Fruit fly (Drosophila melanogaster) whole organism, prepupa: ENCODE measurements around the gene Kaz1-ORFB.

Experiments
- CG10631 ChIP-seq: fragments of 200-800 bp; sonication (Bioruptor generic); optimal IDR thresholded peaks from 2 replicates; lab custom pipeline; 2016; ENCODE audit warnings: missing biosample characterization, missing genetic modification characterization
- CG10669 ChIP-seq: fragments of 200-800 bp; sonication (Bioruptor generic); optimal IDR thresholded peaks from 3 replicates; lab custom pipeline; 2018; ENCODE audit warnings: missing biosample characterization, mild to moderate bottlenecking, missing genetic modification characterization, moderate library complexity
- CG11294 ChIP-seq: fragments of 200-800 bp; sonication (Bioruptor generic); IDR thresholded peaks from 2 replicates; pipeline ENCODE4 v1.3.6; 2022; ENCODE audit warnings: missing biosample characterization, missing genetic modification characterization
- CG11762 ChIP-seq: fragments of 200-800 bp; sonication (Bioruptor generic); optimal IDR thresholded peaks from 3 replicates; lab custom pipeline; 2016; ENCODE audit warnings: missing biosample characterization, missing genetic modification characterization; ENCODE audit not compliant: insufficient read depth
- CG11902 ChIP-seq: fragments of 200-800 bp; sonication (Bioruptor generic); optimal IDR thresholded peaks from 3 replicates; lab custom pipeline; 2016; ENCODE audit warnings: missing biosample characterization, missing genetic modification characterization
- CG15336 ChIP-seq: fragments of 200-800 bp; sonication (Bioruptor generic); IDR thresholded peaks from 2 replicates; pipeline ENCODE4 v1.3.6; 2022; ENCODE audit warnings: missing biosample characterization, missing genetic modification characterization
- CG1621 ChIP-seq: fragments of 200-800 bp; sonication (Bioruptor generic); optimal IDR thresholded peaks from 3 replicates; lab custom pipeline; 2018; ENCODE audit warnings: missing biosample characterization, mild to moderate bottlenecking, missing genetic modification characterization
- CG16779 ChIP-seq: fragments of 200-800 bp; sonication (Bioruptor generic); optimal IDR thresholded peaks from 3 replicates; lab custom pipeline; 2017; ENCODE audit warnings: missing biosample characterization, mild to moderate bottlenecking, missing genetic modification characterization
- CG3032 ChIP-seq: fragments of 200-800 bp; optimal IDR thresholded peaks from 2 replicates; lab custom pipeline; 2019; ENCODE audit warnings: missing biosample characterization, mild to moderate bottlenecking, missing genetic modification characterization, moderate library complexity
- CG31627 ChIP-seq: fragments of 200-800 bp; sonication (Bioruptor generic); optimal IDR thresholded peaks from 3 replicates; lab custom pipeline; 2016; ENCODE audit warnings: missing biosample characterization, missing genetic modification characterization
- CG3919 ChIP-seq: fragments of 200-800 bp; sonication (Bioruptor generic); optimal IDR thresholded peaks from 3 replicates; lab custom pipeline; 2016; ENCODE audit warnings: missing biosample characterization, missing genetic modification characterization
- CG6276 ChIP-seq: fragments of 200-800 bp; sonication (Bioruptor generic); optimal IDR thresholded peaks from 2 replicates; lab custom pipeline; 2017; ENCODE audit warnings: missing biosample characterization, mild to moderate bottlenecking, missing genetic modification characterization
- CG6792 ChIP-seq: fragments of 200-800 bp; sonication (Bioruptor generic); optimal IDR thresholded peaks from 3 replicates; lab custom pipeline; 2016; ENCODE audit warnings: missing biosample characterization, missing genetic modification characterization
- CG6808 ChIP-seq: fragments of 200-800 bp; sonication (Bioruptor generic); optimal IDR thresholded peaks from 3 replicates; lab custom pipeline; 2017; ENCODE audit warnings: missing biosample characterization, missing genetic modification characterization, mild to moderate bottlenecking, moderate library complexity, missing genetic modification reagents
- CG6854 ChIP-seq: fragments of 200-800 bp; sonication (Bioruptor generic); optimal IDR thresholded peaks from 2 replicates; lab custom pipeline; 2017; ENCODE audit warnings: missing biosample characterization, mild to moderate bottlenecking, missing genetic modification characterization
- CG8319 ChIP-seq: fragments of 200-800 bp; sonication (Bioruptor generic); optimal IDR thresholded peaks from 3 replicates; lab custom pipeline; 2016; ENCODE audit warnings: missing biosample characterization, missing genetic modification characterization
- Eip75B ChIP-seq: fragments of 200-800 bp; sonication (Bioruptor generic); optimal IDR thresholded peaks from 3 replicates; lab custom pipeline; 2016; ENCODE audit warnings: missing biosample characterization, missing genetic modification characterization
- Eip78C ChIP-seq: fragments of 200-800 bp; sonication (Bioruptor generic); peaks from one replicate; lab custom pipeline; 2016; ENCODE audit warnings: missing biosample characterization, missing genetic modification characterization
- Ets21C ChIP-seq: fragments of 200-800 bp; sonication (Bioruptor generic); optimal IDR thresholded peaks from 3 replicates; lab custom pipeline; 2016; ENCODE audit warnings: missing biosample characterization, missing genetic modification characterization
- Ets96B ChIP-seq: fragments of 200-800 bp; optimal IDR thresholded peaks from 2 replicates; lab custom pipeline; 2019; ENCODE audit warnings: missing biosample characterization, mild to moderate bottlenecking, missing genetic modification characterization, moderate library complexity
- Hr38 ChIP-seq: sonication (Bioruptor generic); optimal IDR thresholded peaks from 2 replicates; lab custom pipeline; 2016; ENCODE audit warnings: missing biosample characterization, missing genetic modification characterization
- Hr4 ChIP-seq: fragments of 200-800 bp; sonication (Bioruptor generic); optimal IDR thresholded peaks from 3 replicates; lab custom pipeline; 2016; ENCODE audit warnings: missing biosample characterization, missing genetic modification characterization
- Lpt ChIP-seq: fragments of 200-800 bp; sonication (Bioruptor generic); optimal IDR thresholded peaks from 3 replicates; lab custom pipeline; 2016; ENCODE audit warnings: missing biosample characterization, missing genetic modification characterization
- Met ChIP-seq: fragments of 200-800 bp; sonication (Bioruptor generic); optimal IDR thresholded peaks from 3 replicates; lab custom pipeline; 2016; ENCODE audit warnings: missing biosample characterization, missing genetic modification characterization
- OdsH ChIP-seq: fragments of 200-800 bp; sonication (Bioruptor generic); optimal IDR thresholded peaks from 3 replicates; lab custom pipeline; 2016; ENCODE audit warnings: missing biosample characterization, missing genetic modification characterization
- Smox ChIP-seq: fragments of 200-800 bp; sonication (Bioruptor generic); optimal IDR thresholded peaks from 3 replicates; lab custom pipeline; 2016; ENCODE audit warnings: missing biosample characterization, missing genetic modification characterization
- Sox14 ChIP-seq: fragments of 200-800 bp; sonication (Bioruptor generic); optimal IDR thresholded peaks from 3 replicates; lab custom pipeline; 2016; ENCODE audit warnings: missing biosample characterization, missing genetic modification characterization
- Sox15 ChIP-seq: fragments of 200-800 bp; sonication (Bioruptor generic); optimal IDR thresholded peaks from 3 replicates; lab custom pipeline; 2016; ENCODE audit warnings: missing biosample characterization, missing genetic modification characterization
- achi ChIP-seq: fragments of 200-800 bp; sonication (Bioruptor generic); optimal IDR thresholded peaks from 3 replicates; lab custom pipeline; 2016; ENCODE audit warnings: missing biosample characterization, missing genetic modification characterization
- acj6 ChIP-seq: fragments of 200-800 bp; sonication (Bioruptor generic); optimal IDR thresholded peaks from 3 replicates; lab custom pipeline; 2016; ENCODE audit warnings: missing biosample characterization, missing genetic modification characterization
- cyc ChIP-seq: fragments of 200-800 bp; sonication (Bioruptor generic); optimal IDR thresholded peaks from 3 replicates; lab custom pipeline; 2016; ENCODE audit warnings: missing biosample characterization, missing genetic modification characterization
- dac ChIP-seq: fragments of 200-800 bp; sonication (Bioruptor generic); optimal IDR thresholded peaks from 2 replicates; lab custom pipeline; 2017; ENCODE audit warnings: missing biosample characterization, mild to moderate bottlenecking, missing genetic modification characterization
- dsx ChIP-seq: fragments of 200-800 bp; optimal IDR thresholded peaks from 3 replicates; lab custom pipeline; 2019; ENCODE audit warnings: missing biosample characterization, mild to moderate bottlenecking, missing genetic modification characterization, moderate library complexity; ENCODE audit not compliant: poor library complexity, severe bottlenecking
- eg ChIP-seq: fragments of 200-800 bp; sonication (Bioruptor generic); IDR thresholded peaks from 3 replicates; pipeline ENCODE4 v1.3.6; 2022; ENCODE audit warnings: missing biosample characterization, missing genetic modification characterization
- esn ChIP-seq: fragments of 200-800 bp; sonication (Bioruptor generic); optimal IDR thresholded peaks from 2 replicates; lab custom pipeline; 2016; ENCODE audit warnings: missing biosample characterization, mild to moderate bottlenecking, missing genetic modification characterization, moderate library complexity
- fkh ChIP-seq: fragments of 200-800 bp; sonication (Bioruptor generic); optimal IDR thresholded peaks from 3 replicates; lab custom pipeline; 2017; ENCODE audit warnings: missing biosample characterization, mild to moderate bottlenecking, missing genetic modification characterization, moderate library complexity
- net ChIP-seq: fragments of 200-800 bp; sonication (Bioruptor generic); optimal IDR thresholded peaks from 3 replicates; lab custom pipeline; 2016; ENCODE audit warnings: missing biosample characterization, missing genetic modification characterization
- pdm3 ChIP-seq: fragments of 200-800 bp; sonication (Bioruptor generic); optimal IDR thresholded peaks from 3 replicates; lab custom pipeline; 2016; ENCODE audit warnings: missing biosample characterization, missing genetic modification characterization
- spab ChIP-seq: fragments of 200-800 bp; sonication (Bioruptor generic); optimal IDR thresholded peaks from 2 replicates; lab custom pipeline; 2017; ENCODE audit warnings: missing biosample characterization, mild to moderate bottlenecking, missing genetic modification characterization, missing genetic modification reagents
- ss ChIP-seq, 2 experiments: fragments of 200-800 bp; sonication (Bioruptor generic); optimal IDR thresholded peaks; 2 replicates in 1 of 2; 3 replicates in 1 of 2; lab custom pipeline; 2017 to 2018; ENCODE audit warnings: mild to moderate bottlenecking in 2 of 2, missing biosample characterization in 2 of 2, missing genetic modification characterization in 2 of 2, moderate library complexity in 1 of 2
- svp ChIP-seq: fragments of 200-800 bp; sonication (Bioruptor generic); peaks from one replicate; lab custom pipeline; 2016; ENCODE audit warnings: missing biosample characterization, missing genetic modification characterization
- topi ChIP-seq: fragments of 200-800 bp; sonication (Bioruptor generic); optimal IDR thresholded peaks from 3 replicates; lab custom pipeline; 2016; ENCODE audit warnings: missing biosample characterization, missing genetic modification characterization

Gene Kaz1-ORFB

dm6 chr3L:247482-248225, 31.2 kb downstream of the Kaz1-ORFB start, which contains the start of gene mthl14:
Gene mthl14, plus strand, starts transcription at chr3L:247491.
- TF ChIP-seq CG15336 (no peak), fkh (GFP tag; lab: Kevin White, UChicago) (peak; percentile 79), CG8319 (no peak), Eip78C (no peak), CG1621 (tag; lab: Kevin White, UChicago) (no peak)

dm6 chr3L:248226-248758, 31.9 kb downstream of the Kaz1-ORFB start:
- TF ChIP-seq acj6 (GFP tag; lab: Kevin White, UChicago) (no peak), OdsH (no peak), net (GFP tag; lab: Kevin White, UChicago) (no peak), Smox (GFP tag; lab: Kevin White, UChicago) (no peak), Hr38 (GFP tag; lab: Kevin White, UChicago) (no peak), CG10669 (GFP tag; lab: Kevin White, UChicago) (no peak), CG6854 (GFP tag; lab: Kevin White, UChicago) (no peak), spab (GFP tag; lab: Kevin White, UChicago) (no peak), CG10631 (GFP tag; lab: Kevin White, UChicago) (no peak), fkh (GFP tag; lab: Kevin White, UChicago) (no peak), CG1621 (tag; lab: Kevin White, UChicago) (no peak), Eip75B (GFP tag; lab: Kevin White, UChicago) (no peak), eg (GFP tag; lab: Robert Waterston, UW) (no peak), CG11762 (no peak), CG31627 (GFP tag; lab: Kevin White, UChicago) (no peak), Eip78C (no peak)

dm6 chr3L:257618-258475, 41.4 kb downstream of the Kaz1-ORFB start, which contains the start of the genes DIP2 and wac:
Gene DIP2, minus strand, starts transcription at chr3L:257954.
Gene wac, plus strand, starts transcription at chr3L:258176.
- TF ChIP-seq CG6792 (GFP tag; lab: Kevin White, UChicago) (no peak), OdsH (no peak), Smox (GFP tag; lab: Kevin White, UChicago) (no peak), CG11294 (no peak), eg (GFP tag; lab: Robert Waterston, UW) (no peak), pdm3 (no peak), CG1621 (tag; lab: Kevin White, UChicago) (no peak), achi (GFP tag; lab: Kevin White, UChicago) (no peak), Hr4 (GFP tag; lab: Kevin White, UChicago) (no peak), Ets21C (GFP tag; lab: Kevin White, UChicago) (no peak), Met (GFP tag; lab: Kevin White, UChicago) (no peak), esn (GFP tag; lab: Kevin White, UChicago) (peak; percentile 78), Ets96B (tag; lab: Kevin White, UChicago) (no peak), Sox14 (GFP tag; lab: Kevin White, UChicago) (peak; percentile 97), CG6808 (GFP tag; lab: Kevin White, UChicago) (no peak), cyc (peak; percentile 64), Hr38 (GFP tag; lab: Kevin White, UChicago) (no peak), Eip78C (no peak), svp (no peak), CG3919 (no peak), Lpt (GFP tag; lab: Kevin White, UChicago) (no peak), dsx (GFP tag; lab: Kevin White, UChicago) (no peak), ss (GFP tag; optimal IDR thresholded peaks at IDR 0.05; lab: Kevin White, UChicago) (no peak), CG6276 (no peak), topi (no peak), Sox15 (GFP tag; lab: Kevin White, UChicago) (peak; percentile 38), CG15336 (no peak), CG8319 (peak; percentile 24), fkh (GFP tag; lab: Kevin White, UChicago) (peak; percentile 68), CG10631 (GFP tag; lab: Kevin White, UChicago) (peak; percentile 72), Eip75B (GFP tag; lab: Kevin White, UChicago) (no peak), CG11762 (peak; percentile 28), CG16779 (no peak), CG3032 (tag; lab: Kevin White, UChicago) (peak; percentile 41), dac (GFP tag; lab: Kevin White, UChicago) (no peak), CG11902 (peak; percentile 36)
